Worm (Caenorhabditis elegans) whole organism, L1 larva: ENCODE measurements around the gene thk-1.

Experiments
- C04F5.9 ChIP-seq: sonication (generic microtip); optimal IDR thresholded peaks from 2 replicates; lab custom pipeline; 2016; ENCODE audit warnings: missing genetic modification characterization, missing compliant biosample characterization
- F16B12.6 ChIP-seq: fragments of 150-350 bp; optimal IDR thresholded peaks from 2 replicates; lab custom pipeline; 2014; ENCODE audit warnings: missing biosample characterization, missing genetic modification characterization
- Y116A8C.19 ChIP-seq: sonication (generic microtip); optimal IDR thresholded peaks from 2 replicates; lab custom pipeline; 2016; ENCODE audit warnings: missing compliant biosample characterization, missing genetic modification characterization, borderline replicate concordance
- aha-1 ChIP-seq: fragments of 150-350 bp; optimal IDR thresholded peaks from 2 replicates; lab custom pipeline; 2014; ENCODE audit warnings: missing biosample characterization, missing genetic modification characterization
- alr-1 ChIP-seq: fragments of 200-800 bp; sonication (Bioruptor generic); optimal IDR thresholded peaks from 2 replicates; lab custom pipeline; 2018; ENCODE audit warnings: borderline replicate concordance, mild to moderate bottlenecking, missing genetic modification characterization, missing compliant biosample characterization
- ceh-8 ChIP-seq: fragments of 200-800 bp; sonication (Bioruptor generic); optimal IDR thresholded peaks from 2 replicates; lab custom pipeline; 2018; ENCODE audit warnings: mild to moderate bottlenecking, missing genetic modification characterization, moderate library complexity, missing compliant biosample characterization
- ceh-82 ChIP-seq, 3 experiments: fragments of 150-350 bp in 1 of 3; sonication (generic microtip) in 2 of 3; optimal IDR thresholded peaks; 2 replicates each; lab custom pipeline; 2014 to 2017; ENCODE audit warnings: missing biosample characterization in 3 of 3, missing genetic modification characterization in 3 of 3
- ces-1 ChIP-seq: fragments of 150-350 bp; optimal IDR thresholded peaks from 2 replicates; lab custom pipeline; 2014; ENCODE audit warnings: missing biosample characterization, missing genetic modification reagents, missing genetic modification characterization
- dsc-1 ChIP-seq: sonication (generic microtip); optimal IDR thresholded peaks from 2 replicates; lab custom pipeline; 2016; ENCODE audit warnings: mild to moderate bottlenecking, missing genetic modification characterization, missing compliant biosample characterization
- efl-1 ChIP-seq, 4 experiments: fragments of 150-350 bp; optimal IDR thresholded peaks in 3 of 4; peaks in 1 of 4; 1 replicate in 1 of 4; 2 replicates in 3 of 4; lab custom pipeline; 2014; ENCODE audit warnings: missing biosample characterization in 2 of 4, missing genetic modification characterization in 2 of 4, missing genetic modification reagents in 2 of 4
- egl-13 ChIP-seq: sonication (generic microtip); optimal IDR thresholded peaks from 2 replicates; lab custom pipeline; 2016; ENCODE audit warnings: missing genotype, missing genetic modification reagents, missing genetic modification characterization, missing compliant biosample characterization
- fkh-8 ChIP-seq: sonication (generic microtip); optimal IDR thresholded peaks from 2 replicates; lab custom pipeline; 2016; ENCODE audit warnings: mild to moderate bottlenecking, missing genetic modification characterization, missing compliant biosample characterization
- fos-1 ChIP-seq: fragments of 150-350 bp; optimal IDR thresholded peaks from 2 replicates; lab custom pipeline; 2014; ENCODE audit warnings: missing biosample characterization, missing genetic modification characterization
- hlh-4 ChIP-seq: sonication (generic microtip); optimal IDR thresholded peaks from 2 replicates; lab custom pipeline; 2016; ENCODE audit warnings: mild to moderate bottlenecking, missing genetic modification characterization, missing compliant biosample characterization
- jun-1 ChIP-seq: fragments of 150-350 bp; optimal IDR thresholded peaks from 2 replicates; lab custom pipeline; 2014; ENCODE audit warnings: missing biosample characterization, missing genetic modification reagents, missing genetic modification characterization
- lin-13 ChIP-seq: fragments of 150-350 bp; optimal IDR thresholded peaks from 2 replicates; lab custom pipeline; 2014; ENCODE audit warnings: missing biosample characterization, missing genetic modification reagents, missing genetic modification characterization
- lin-14 ChIP-seq: fragments of 200-800 bp; sonication (Bioruptor generic); optimal IDR thresholded peaks from 2 replicates; lab custom pipeline; 2018; ENCODE audit warnings: mild to moderate bottlenecking, missing genetic modification characterization, moderate library complexity, missing compliant biosample characterization
- lin-15B ChIP-seq: fragments of 150-350 bp; sonication (generic microtip); optimal IDR thresholded peaks from 3 replicates; lab custom pipeline; 2014; ENCODE audit warnings: missing biosample characterization, missing genetic modification characterization
- lin-35 ChIP-seq, 2 experiments: fragments of 150-350 bp; optimal IDR thresholded peaks; 2 replicates each; lab custom pipeline; 2014; ENCODE audit warnings: missing biosample characterization in 2 of 2, missing genetic modification characterization in 2 of 2, missing genetic modification reagents in 2 of 2
- mef-2 ChIP-seq: fragments of 150-350 bp; optimal IDR thresholded peaks from 2 replicates; lab custom pipeline; 2014; ENCODE audit warnings: missing biosample characterization, missing genetic modification characterization
- nhr-12 ChIP-seq: sonication (generic microtip); optimal IDR thresholded peaks from 2 replicates; lab custom pipeline; 2017; ENCODE audit warnings: missing biosample characterization, missing genetic modification characterization
- nhr-19 ChIP-seq: fragments of 200-800 bp; sonication (Bioruptor generic); conservative IDR thresholded peaks from 2 replicates; pipeline ENCODE4 v1.3.6; 2022; ENCODE audit warnings: missing genetic modification characterization, missing compliant biosample characterization
- nhr-20 ChIP-seq: sonication (generic microtip); optimal IDR thresholded peaks from 2 replicates; lab custom pipeline; 2016; ENCODE audit warnings: mild to moderate bottlenecking, missing genetic modification characterization, missing compliant biosample characterization
- nhr-28 ChIP-seq: fragments of 150-350 bp; optimal IDR thresholded peaks from 2 replicates; lab custom pipeline; 2014; ENCODE audit warnings: missing biosample characterization, missing genetic modification characterization
- nhr-71 ChIP-seq: sonication (generic microtip); optimal IDR thresholded peaks from 2 replicates; lab custom pipeline; 2016; ENCODE audit warnings: mild to moderate bottlenecking, missing genetic modification characterization, moderate library complexity, missing compliant biosample characterization
- nhr-76 ChIP-seq: sonication (generic microtip); optimal IDR thresholded peaks from 2 replicates; lab custom pipeline; 2017; ENCODE audit warnings: missing biosample characterization, missing genetic modification characterization
- nhr-84 ChIP-seq: sonication (generic microtip); optimal IDR thresholded peaks from 2 replicates; lab custom pipeline; 2017; ENCODE audit warnings: missing biosample characterization, missing genetic modification characterization
- nhr-85 ChIP-seq: sonication (generic microtip); peaks from one replicate; lab custom pipeline; 2016; ENCODE audit warnings: missing genetic modification characterization, inconsistent platforms, missing compliant biosample characterization
- nhr-90 ChIP-seq: sonication (generic microtip); optimal IDR thresholded peaks from 2 replicates; lab custom pipeline; 2016; ENCODE audit warnings: mild to moderate bottlenecking, missing genetic modification characterization, missing compliant biosample characterization; ENCODE audit not compliant: poor library complexity
- pax-3 ChIP-seq: fragments of 200-800 bp; sonication (Bioruptor generic); optimal IDR thresholded peaks from 2 replicates; lab custom pipeline; 2018; ENCODE audit warnings: mild to moderate bottlenecking, missing genetic modification characterization, moderate library complexity, missing compliant biosample characterization
- pqm-1 ChIP-seq: sonication (generic microtip); optimal IDR thresholded peaks from 3 replicates; lab custom pipeline; 2017; ENCODE audit warnings: missing biosample characterization, missing genetic modification characterization
- snpc-4 ChIP-seq: fragments of 150-350 bp; optimal IDR thresholded peaks from 2 replicates; lab custom pipeline; 2014; ENCODE audit warnings: missing biosample characterization, missing genetic modification characterization
- sox-4 ChIP-seq: sonication (generic microtip); optimal IDR thresholded peaks from 2 replicates; lab custom pipeline; 2016; ENCODE audit warnings: missing genetic modification characterization, missing compliant biosample characterization
- tbx-2 ChIP-seq: sonication (generic microtip); optimal IDR thresholded peaks from 2 replicates; lab custom pipeline; 2016; ENCODE audit warnings: missing genetic modification characterization, missing compliant biosample characterization
- tlp-1 ChIP-seq: fragments of 150-350 bp; optimal IDR thresholded peaks from 2 replicates; lab custom pipeline; 2014; ENCODE audit warnings: missing biosample characterization, missing genetic modification characterization
- xbp-1 ChIP-seq: sonication (generic microtip); optimal IDR thresholded peaks from 2 replicates; lab custom pipeline; 2016; ENCODE audit warnings: missing genetic modification characterization, missing compliant biosample characterization
- zag-1 ChIP-seq: fragments of 150-350 bp; optimal IDR thresholded peaks from 2 replicates; lab custom pipeline; 2014; ENCODE audit warnings: missing biosample characterization, missing genetic modification characterization
- zip-4 ChIP-seq: fragments of 200-800 bp; sonication (Bioruptor generic); optimal IDR thresholded peaks from 2 replicates; lab custom pipeline; 2018; ENCODE audit warnings: mild to moderate bottlenecking, missing genetic modification characterization, moderate library complexity, missing compliant biosample characterization

Gene thk-1

DNA sequence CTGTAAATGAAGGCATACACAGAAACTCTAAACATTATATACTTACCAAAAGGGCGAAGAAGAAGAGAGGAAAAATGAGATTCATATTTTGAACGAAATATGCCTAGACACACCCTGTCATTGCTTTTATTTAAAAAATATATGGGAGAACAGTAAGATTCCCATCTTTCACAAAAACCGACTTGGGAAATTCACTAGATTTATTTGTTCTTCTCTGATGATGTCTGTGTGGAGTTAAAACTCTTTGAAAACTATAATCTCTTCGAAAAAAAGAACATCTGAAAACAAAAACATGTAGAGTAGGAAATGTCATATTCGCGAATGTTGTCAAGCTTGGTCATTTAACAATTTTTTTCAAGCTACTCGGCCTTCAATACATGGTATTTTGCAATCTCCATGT is 28.9 kb upstream of the thk-1 start, which contains the start of gene R09E10.8:
TSS of gene R09E10.8 (minus strand) at position 101 of the 400 bp plus-strand sequence.
- TF ChIP-seq tbx-2 (tag; lab: Kevin White, UChicago) (no peak), F16B12.6 (tag; lab: Kevin White, UChicago) (no peak), fos-1 (tag; lab: Kevin White, UChicago) (no peak), zag-1 (tag; lab: Kevin White, UChicago) (no peak), lin-13 (GFP tag; lab: Kevin White, UChicago) (no peak), nhr-12 (no peak), lin-15B (no peak), ceh-8 (GFP tag; lab: Kevin White, UChicago) (no peak), nhr-90 (tag; lab: Kevin White, UChicago) (no peak)

DNA sequence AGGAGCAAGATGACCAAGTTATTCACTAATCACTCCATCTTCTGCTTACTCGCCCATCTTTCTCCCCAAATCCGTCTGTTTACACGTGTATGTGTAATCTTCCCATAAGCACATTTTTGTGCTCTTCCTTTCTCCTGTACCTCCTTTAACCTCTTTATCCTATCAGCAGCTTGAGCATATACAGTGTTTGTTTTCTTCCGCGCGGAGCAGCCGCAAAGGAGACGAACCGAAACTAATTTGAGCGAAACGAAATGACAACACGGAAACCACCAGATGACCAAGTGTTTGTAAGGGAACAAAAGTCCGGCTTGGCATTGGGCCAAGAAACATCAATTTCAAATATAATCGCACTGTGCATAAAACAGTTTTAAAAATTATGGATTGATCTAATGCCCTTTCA is 23.0 kb upstream of the thk-1 start:
- no peak for TF ChIP-seq pqm-1
- TF ChIP-seq dsc-1 = no peak
- TF ChIP-seq nhr-85 (tag; lab: Kevin White, UChicago) = no peak
- no peak for TF ChIP-seq nhr-90 (tag; lab: Kevin White, UChicago)
- no peak for TF ChIP-seq nhr-76 (tag; lab: Kevin White, UChicago)
- TF ChIP-seq C04F5.9 (tag; lab: Kevin White, UChicago) = no peak

- TF ChIP-seq ceh-82 (tag; optimal IDR thresholded peaks at IDR 0.05; lab: Kevin White, UChicago) = no peak
Measured at ce11 chrIV:10302203-10302602, 20.8 kb upstream of the thk-1 start, which contains the start of gene R09E10.5. Gene R09E10.5 (minus strand): TSS chrIV:10302303.

DNA sequence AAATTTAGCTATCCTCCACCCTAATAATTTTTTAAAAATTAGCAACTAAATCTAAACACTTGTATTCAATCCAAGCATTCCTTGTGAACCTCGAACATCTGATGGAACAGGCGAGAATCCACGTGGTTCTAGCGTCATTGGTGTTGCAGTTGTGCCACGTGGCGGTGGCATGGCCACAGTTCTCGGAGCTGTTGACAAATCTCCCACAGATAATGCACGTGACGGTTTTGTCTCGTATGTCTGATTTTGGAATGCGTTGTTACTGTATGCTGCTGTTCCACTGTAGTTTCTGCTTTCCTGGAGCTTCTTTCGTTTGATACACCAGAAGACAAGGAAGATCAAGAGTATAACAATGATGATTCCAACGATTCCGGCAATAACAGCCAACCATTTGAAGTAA is 14.7 kb upstream of the thk-1 start:
- TF ChIP-seq hlh-4 (tag; lab: Kevin White, UChicago) (no peak), nhr-76 (tag; lab: Kevin White, UChicago) (no peak), tlp-1 (tag; lab: Kevin White, UChicago) (no peak), snpc-4 (tag; lab: Kevin White, UChicago) (no peak), nhr-28 (tag; lab: Kevin White, UChicago) (no peak), xbp-1 (tag; lab: Kevin White, UChicago) (no peak), jun-1 (tag; lab: Kevin White, UChicago) (no peak)

ce11 chrIV:10295084-10295483 is 13.7 kb upstream of the thk-1 start, which contains the start of gene R09E10.13:
Gene R09E10.13 (minus strand): TSS chrIV:10295144.
- TF ChIP-seq xbp-1 (tag; lab: Kevin White, UChicago) = no peak
- TF ChIP-seq efl-1 (optimal IDR thresholded peaks at IDR 0.05; lab: Kevin White, UChicago) = no peak
- TF ChIP-seq efl-1 (GFP tag; optimal IDR thresholded peaks at IDR 0.05 in 1 of 2; lab: Kevin White, UChicago) = peak in 1 of 2 experiments; percentile 36
- TF ChIP-seq alr-1 (tag; lab: Kevin White, UChicago) = no peak
- TF ChIP-seq nhr-19 (GFP tag; lab: Robert Waterston, UW) = peak; percentile 27; the same call in 1 of the 2 replicates
- TF ChIP-seq lin-35 (GFP tag; optimal IDR thresholded peaks at IDR 0.05; lab: Kevin White, UChicago) = peak in 1 of 2 experiments; percentile 43
- no peak for TF ChIP-seq lin-15B
- TF ChIP-seq hlh-4 (tag; lab: Kevin White, UChicago) = no peak
- no peak for TF ChIP-seq egl-13 (tag; lab: Kevin White, UChicago)
- TF ChIP-seq nhr-85 (tag; lab: Kevin White, UChicago) = peak; percentile 81
- no peak for TF ChIP-seq ces-1
- no peak for TF ChIP-seq fkh-8
- no peak for TF ChIP-seq lin-14 (GFP tag; lab: Kevin White, UChicago)
- TF ChIP-seq nhr-20 (tag; lab: Kevin White, UChicago) = peak; percentile 33
- no peak for TF ChIP-seq Y116A8C.19 (tag; lab: Kevin White, UChicago)
- no peak for TF ChIP-seq nhr-76 (tag; lab: Kevin White, UChicago)
- no peak for TF ChIP-seq dsc-1

ce11 chrIV:10294030-10294429 is 12.6 kb upstream of the thk-1 start, which contains the start of gene R09E10.6:
Gene R09E10.6 (minus strand): TSS chrIV:10294130.
- no peak for TF ChIP-seq aha-1 (tag; lab: Kevin White, UChicago)
- TF ChIP-seq nhr-20 (tag; lab: Kevin White, UChicago) = no peak
- TF ChIP-seq zip-4 (GFP tag; lab: Kevin White, UChicago) = no peak
- TF ChIP-seq alr-1 (tag; lab: Kevin White, UChicago) = no peak
- TF ChIP-seq nhr-84 (tag; lab: Kevin White, UChicago) = no peak
- TF ChIP-seq nhr-71 (tag; lab: Kevin White, UChicago) = no peak
- TF ChIP-seq mef-2 (tag; lab: Kevin White, UChicago) = no peak
- TF ChIP-seq hlh-4 (tag; lab: Kevin White, UChicago) = no peak
- TF ChIP-seq lin-35 (GFP tag; optimal IDR thresholded peaks at IDR 0.05; lab: Kevin White, UChicago) = no peak
- TF ChIP-seq pax-3 = no peak
- no peak for TF ChIP-seq jun-1 (tag; lab: Kevin White, UChicago)
- no peak for TF ChIP-seq ceh-82 (tag; optimal IDR thresholded peaks at IDR 0.05; lab: Kevin White, UChicago)
- no peak for TF ChIP-seq sox-4 (tag; lab: Kevin White, UChicago)
- TF ChIP-seq tlp-1 (tag; lab: Kevin White, UChicago) = no peak
